Fruit fly (Drosophila melanogaster): ENCODE measurements around the gene Tmem43.
A peak's percentile ranks its signal among the peaks of the same experiment; 100 is the strongest.

Gene Tmem43

DNA sequence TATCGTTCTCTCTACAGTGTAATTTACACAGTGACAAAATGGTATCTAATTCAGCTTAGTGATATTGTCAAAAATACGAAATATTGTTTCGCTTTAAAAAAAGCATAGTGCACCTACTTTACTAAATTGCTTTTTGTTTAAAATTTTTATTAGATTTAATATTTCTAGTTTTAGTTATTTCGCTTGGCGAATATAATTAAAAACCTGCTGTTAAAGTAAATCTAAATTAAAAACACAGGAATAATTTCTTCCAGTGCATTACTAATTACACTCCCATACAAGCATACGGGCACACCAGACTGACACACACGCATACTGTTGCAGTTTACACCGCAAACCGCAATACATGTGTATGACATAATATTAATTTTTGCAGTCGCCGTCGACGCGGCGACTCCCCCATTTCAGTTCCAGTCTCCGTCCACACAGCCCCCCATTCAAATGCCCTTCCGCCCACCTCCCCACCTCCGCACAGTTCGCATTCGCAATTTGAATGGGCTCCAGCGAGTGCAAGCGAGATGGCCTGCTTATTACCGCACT lies 51.1 kb downstream of the Tmem43 start (continued):
- TF ChIP-seq chm (GFP tag; IDR thresholded peaks at IDR 0.05) (no peak), CG31388 (GFP tag; optimal IDR thresholded peaks at IDR 0.05) (no peak), bowl (GFP tag; IDR thresholded peaks at IDR 0.05) (no peak), CTCF (GFP tag; optimal IDR thresholded peaks at IDR 0.05) (no peak), wdn (GFP tag; IDR thresholded peaks at IDR 0.05) (peak; percentile 60; the same call in 1 of the 2 replicates), nmo (GFP tag; optimal IDR thresholded peaks at IDR 0.05) (peak; percentile 69), CG14710 (tag; optimal IDR thresholded peaks at IDR 0.05) (no peak), ranshi (GFP tag; IDR thresholded peaks at IDR 0.05) (0 out of 2 replicates have a peak, but pooled peaks have one; percentile 68), CG43689 (GFP tag; IDR thresholded peaks at IDR 0.05) (peak; percentile 44; the same call in 1 of the 2 replicates), bcd (GFP tag; optimal IDR thresholded peaks at IDR 0.05) (peak; percentile 68), sisA (GFP tag; IDR thresholded peaks at IDR 0.05) (peak; percentile 43; the same call in 1 of the 2 replicates), dan (GFP tag; IDR thresholded peaks at IDR 0.05) (no peak), CG10979 (tag; optimal IDR thresholded peaks at IDR 0.05) (peak; percentile 39), CG18619 (GFP tag; optimal IDR thresholded peaks at IDR 0.05) (peak; percentile 68), CG14014 (GFP tag; IDR thresholded peaks at IDR 0.05) (peak; percentile 83), Doc2 (GFP tag; IDR thresholded peaks at IDR 0.05) (no peak), Lpt (GFP tag; optimal IDR thresholded peaks at IDR 0.05) (no peak), HmgD (GFP tag; optimal IDR thresholded peaks at IDR 0.05) (no peak), CG12744 (GFP tag; optimal IDR thresholded peaks at IDR 0.05) (peak; percentile 55), CG11093 (GFP tag; IDR thresholded peaks at IDR 0.05) (0 out of 3 replicates have a peak, but pooled peaks have one; percentile 42), esg (GFP tag; conservative IDR thresholded peaks at IDR 0.05) (peak; percentile 58; the same call in 1 of the 2 replicates), run (tag; optimal IDR thresholded peaks at IDR 0.05) (no peak), NFAT (GFP tag; IDR thresholded peaks at IDR 0.05) (peak; percentile 48), sima (GFP tag; optimal IDR thresholded peaks at IDR 0.05) (no peak), zen (tag; optimal IDR thresholded peaks at IDR 0.05) (peak; percentile 19), ERR (GFP tag; optimal IDR thresholded peaks at IDR 0.05) (no peak), CG3163 (GFP tag; optimal IDR thresholded peaks at IDR 0.05) (no peak), zf30C (GFP tag; optimal IDR thresholded peaks at IDR 0.05) (peak; percentile 14), sens (GFP tag) (peak; percentile 83), CG2199 (GFP tag; IDR thresholded peaks at IDR 0.05) (no peak), cato (GFP tag; optimal IDR thresholded peaks at IDR 0.05; ENCODE audit: borderline replicate concordance) (no peak), CG7839 (tag; optimal IDR thresholded peaks at IDR 0.05) (peak; percentile 85), mam (GFP tag; optimal IDR thresholded peaks at IDR 0.05) (peak; percentile 50), CHES-1-like (GFP tag; optimal IDR thresholded peaks at IDR 0.05) (no peak), CG30431 (GFP tag; optimal IDR thresholded peaks at IDR 0.05) (peak; percentile 8), gem (tag; optimal IDR thresholded peaks at IDR 0.05) (peak; percentile 86), HLHmδ (GFP tag; optimal IDR thresholded peaks at IDR 0.05) (no peak), Chrac-16 (GFP tag; optimal IDR thresholded peaks at IDR 0.05) (peak; percentile 26), Pdp1 (GFP tag; optimal IDR thresholded peaks at IDR 0.05) (peak; percentile 23 to 79), CG9727 (GFP tag; optimal IDR thresholded peaks at IDR 0.05) (peak; percentile 75), org-1 (GFP tag; optimal IDR thresholded peaks at IDR 0.05) (peak; percentile 33), CG2116 (GFP tag; optimal IDR thresholded peaks at IDR 0.05) (no peak), tap (tag; optimal IDR thresholded peaks at IDR 0.05) (peak; percentile 34), ara (GFP tag; IDR thresholded peaks at IDR 0.05) (no peak), CG11456 (GFP tag; IDR thresholded peaks at IDR 0.05) (peak; percentile 73; the same call in 2 of the 3 replicates), CG1529 (GFP tag; optimal IDR thresholded peaks at IDR 0.05) (no peak), CG2202 (tag; optimal IDR thresholded peaks at IDR 0.05) (no peak), Hsf (GFP tag; optimal IDR thresholded peaks at IDR 0.05) (peak; percentile 45), HLH3B (GFP tag; IDR thresholded peaks at IDR 0.05) (peak; percentile 32; the same call in 1 of the 2 replicates), Sox102F (GFP tag; optimal IDR thresholded peaks at IDR 0.05) (peak; percentile 53), CG33213 (GFP tag; optimal IDR thresholded peaks at IDR 0.05) (no peak), CG11247 (GFP tag; IDR thresholded peaks at IDR 0.05) (peak; percentile 70)
